Worm (Caenorhabditis elegans) whole organism, young adult: ENCODE measurements around the gene Y60A9.3.

ENCODE experiments used
- ama-1 ChIP-seq, 3 experiments: fragments of 150-350 bp in 1 of 3; sonication (generic microtip) in 2 of 3; optimal IDR thresholded peaks; 2 replicates each; lab custom pipeline; 2014 to 2018; ENCODE audit warnings: missing biosample characterization in 2 of 3, missing genetic modification characterization in 2 of 3, missing genetic modification reagents in 2 of 3
- atf-7 ChIP-seq: sonication (generic microtip); optimal IDR thresholded peaks from 2 replicates; lab custom pipeline; 2017; ENCODE audit warnings: mild to moderate bottlenecking, missing genetic modification characterization, missing compliant biosample characterization
- athp-1 ChIP-seq: sonication (generic microtip); optimal IDR thresholded peaks from 2 replicates; lab custom pipeline; 2017; ENCODE audit warnings: mild to moderate bottlenecking, missing genetic modification characterization, missing compliant biosample characterization
- snpc-4 ChIP-seq, 5 experiments: fragments of 150-350 bp in 1 of 5; sonication (generic microtip) in 4 of 5; optimal IDR thresholded peaks; 2 replicates each; lab custom pipeline; 2014 to 2018; ENCODE audit warnings: missing genetic modification characterization in 5 of 5, missing biosample characterization in 3 of 5, antibody characterized with exemption in 2 of 5, mild to moderate bottlenecking in 2 of 5, missing compliant biosample characterization in 2 of 5, missing genotype in 2 of 5, moderate library complexity in 2 of 5, missing genetic modification reagents in 1 of 5
- tbx-9 ChIP-seq: sonication (generic microtip); optimal IDR thresholded peaks from 2 replicates; lab custom pipeline; 2016; ENCODE audit warnings: borderline replicate concordance, missing genetic modification characterization, inconsistent platforms, missing compliant biosample characterization
- zfh-2 ChIP-seq: fragments of 200-800 bp; sonication (Bioruptor generic); conservative IDR thresholded peaks from 2 replicates; pipeline ENCODE4 v1.3.6; 2022; ENCODE audit warnings: missing genetic modification reagents, missing genetic modification characterization, missing compliant biosample characterization

DNA sequence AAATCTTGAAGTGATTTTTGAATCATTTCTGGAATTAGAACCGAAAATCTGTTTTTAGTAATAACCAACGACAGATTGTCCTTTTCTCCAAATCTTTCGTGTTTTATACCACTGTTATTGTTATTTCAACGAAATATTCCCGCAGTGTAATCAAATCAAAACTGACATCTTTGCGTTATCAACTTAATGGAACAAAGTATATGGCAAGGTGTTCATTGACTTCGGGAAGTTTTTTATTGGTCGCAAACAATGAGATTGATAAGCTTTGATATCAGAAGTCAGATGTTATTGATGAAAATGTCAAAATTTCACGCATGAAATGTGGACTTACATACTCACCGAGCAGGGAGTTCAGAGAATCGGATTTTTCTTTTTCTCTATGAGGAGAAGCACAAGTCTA lies 41.6 kb downstream of the Y60A9.3 start, which contains the start of gene F23D12.11:
- TF ChIP-seq snpc-4 (GFP tag; optimal IDR thresholded peaks at IDR 0.05; lab: Kevin White, UChicago), result no peak
- no peak for TF ChIP-seq snpc-4 (tag; optimal IDR thresholded peaks at IDR 0.05; lab: Kevin White, UChicago)
- no peak for TF ChIP-seq atf-7 (tag; lab: Kevin White, UChicago)
- no peak for TF ChIP-seq athp-1 (tag; lab: Kevin White, UChicago)
- no peak for TF ChIP-seq zfh-2 (GFP tag; lab: Robert Waterston, UW)
- TF ChIP-seq ama-1 (optimal IDR thresholded peaks at IDR 0.05; lab: Kevin White, UChicago), result no peak
- TF ChIP-seq ama-1 (GFP tag; optimal IDR thresholded peaks at IDR 0.05; lab: Kevin White, UChicago), result no peak
- no peak for TF ChIP-seq tbx-9
